Worm (Caenorhabditis elegans) whole organism, L4 larva: Measurements from ENCODE around the gene skr-17.

ENCODE experiments used
- ceh-82 ChIP-seq: sonication (generic microtip); optimal IDR thresholded peaks from 2 replicates; lab custom pipeline; 2017; ENCODE audit warnings: missing biosample characterization, missing genetic modification characterization
- hlh-30 ChIP-seq: sonication (generic microtip); optimal IDR thresholded peaks from 2 replicates; lab custom pipeline; 2017; ENCODE audit warnings: antibody characterized with exemption, mild to moderate bottlenecking, missing genetic modification characterization, missing compliant biosample characterization; ENCODE audit not compliant: insufficient read depth
- mes-2 ChIP-seq: sonication (generic microtip); optimal IDR thresholded peaks from 2 replicates; lab custom pipeline; 2016; ENCODE audit warnings: missing genotype, mild to moderate bottlenecking, missing genetic modification characterization, missing compliant biosample characterization; ENCODE audit not compliant: poor library complexity, severe bottlenecking
- nhr-111 ChIP-seq: fragments of 200-800 bp; sonication (Bioruptor generic); optimal IDR thresholded peaks from 2 replicates; lab custom pipeline; 2018; ENCODE audit warnings: mild to moderate bottlenecking, missing genetic modification characterization, missing compliant biosample characterization
- nhr-76 ChIP-seq: fragments of 150-350 bp; optimal IDR thresholded peaks from 2 replicates; lab custom pipeline; 2014; ENCODE audit warnings: missing biosample characterization, missing genetic modification characterization
- pha-4 ChIP-seq, 2 experiments: fragments of 150-350 bp in 1 of 2; fragments of 200-800 bp in 1 of 2; sonication (Bioruptor generic) in 1 of 2; IDR thresholded peaks in 1 of 2; optimal IDR thresholded peaks in 1 of 2; 2 replicates each; pipeline versions ENCODE4 v1.3.6 to Lab custom; 2014 to 2022; ENCODE audit warnings: missing genetic modification characterization in 2 of 2, missing genetic modification reagents in 2 of 2, missing biosample characterization in 1 of 2, missing compliant biosample characterization in 1 of 2
- pqm-1 ChIP-seq: sonication (generic microtip); optimal IDR thresholded peaks from 2 replicates; lab custom pipeline; 2017; ENCODE audit warnings: missing biosample characterization, missing genetic modification characterization
- ztf-11 ChIP-seq: fragments of 150-350 bp; optimal IDR thresholded peaks from 2 replicates; lab custom pipeline; 2014; ENCODE audit warnings: missing biosample characterization, missing genetic modification characterization

- TF ChIP-seq mes-2 (tag; lab: Kevin White, UChicago) (no peak), pha-4 (GFP tag; IDR thresholded peaks at IDR 0.05; lab: Robert Waterston, UW) (no peak), pha-4 (tag; optimal IDR thresholded peaks at IDR 0.05; lab: Kevin White, UChicago) (no peak), nhr-76 (tag; lab: Kevin White, UChicago) (no peak), nhr-111 (GFP tag; lab: Kevin White, UChicago) (no peak), ztf-11 (tag; lab: Kevin White, UChicago) (no peak), ceh-82 (tag; lab: Kevin White, UChicago) (no peak), pqm-1 (tag; lab: Kevin White, UChicago) (no peak), hlh-30 (tag; lab: Kevin White, UChicago) (no peak)
Measured at ce11 chrII:7825107-7825506, 41.8 kb downstream of the skr-17 start, which contains the start of gene srw-62.
